Worm (Caenorhabditis elegans): ENCODE measurements around the gene srlf-1.
A peak's percentile ranks its signal among the peaks of the same experiment; 100 is the strongest.

The srlf-1 gene

DNA sequence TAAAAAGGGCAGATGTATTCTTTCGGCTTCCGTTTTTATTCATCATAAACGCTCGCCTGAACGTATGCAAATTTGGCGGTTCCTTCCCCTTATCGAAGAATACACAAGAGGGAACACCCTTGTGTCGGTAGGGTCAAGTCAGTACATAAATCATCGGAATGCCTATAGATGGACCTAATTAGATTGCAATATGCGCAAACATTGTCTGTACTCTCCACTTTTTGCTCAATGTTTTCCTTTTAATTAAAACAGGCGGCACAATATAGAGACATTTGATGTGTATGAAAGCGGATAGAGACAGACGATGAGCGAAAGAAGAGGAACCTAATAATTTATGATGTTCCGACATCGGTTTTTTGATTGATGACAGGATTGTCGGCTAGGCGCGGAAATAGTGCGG, 23.8 kb downstream of the srlf-1 start:
- TF ChIP-seq ham-2 (GFP tag; optimal IDR thresholded peaks at IDR 0.05) (peak; percentile 38), nhr-2 (tag; optimal IDR thresholded peaks at IDR 0.05) (peak; percentile 98), mab-5 (tag; optimal IDR thresholded peaks at IDR 0.05) (peak; percentile 13), tbx-8 (GFP tag; optimal IDR thresholded peaks at IDR 0.05) (no peak), pha-4 (tag; optimal IDR thresholded peaks at IDR 0.05) (peak; percentile 43), elt-1 (tag; optimal IDR thresholded peaks at IDR 0.05; ENCODE audit: borderline replicate concordance, insufficient read depth) (peak; percentile 28), mls-2 (tag; optimal IDR thresholded peaks at IDR 0.05) (peak; percentile 87), unc-62 (GFP tag; optimal IDR thresholded peaks at IDR 0.05) (peak; percentile 93), ztf-11 (tag; optimal IDR thresholded peaks at IDR 0.05) (peak; percentile 45), ceh-43 (GFP tag; optimal IDR thresholded peaks at IDR 0.05) (peak; percentile 57), M03D4.4 (tag; optimal IDR thresholded peaks at IDR 0.05) (no peak), ces-1 (GFP tag; optimal IDR thresholded peaks at IDR 0.05) (peak; percentile 67), unc-39 (tag; optimal IDR thresholded peaks at IDR 0.05) (no peak), cnd-1 (tag; optimal IDR thresholded peaks at IDR 0.05) (no peak), nhr-28 (tag; optimal IDR thresholded peaks at IDR 0.05) (no peak), bed-3 (GFP tag; optimal IDR thresholded peaks at IDR 0.05) (no peak), sptf-1 (tag; optimal IDR thresholded peaks at IDR 0.05) (peak; percentile 55)

DNA sequence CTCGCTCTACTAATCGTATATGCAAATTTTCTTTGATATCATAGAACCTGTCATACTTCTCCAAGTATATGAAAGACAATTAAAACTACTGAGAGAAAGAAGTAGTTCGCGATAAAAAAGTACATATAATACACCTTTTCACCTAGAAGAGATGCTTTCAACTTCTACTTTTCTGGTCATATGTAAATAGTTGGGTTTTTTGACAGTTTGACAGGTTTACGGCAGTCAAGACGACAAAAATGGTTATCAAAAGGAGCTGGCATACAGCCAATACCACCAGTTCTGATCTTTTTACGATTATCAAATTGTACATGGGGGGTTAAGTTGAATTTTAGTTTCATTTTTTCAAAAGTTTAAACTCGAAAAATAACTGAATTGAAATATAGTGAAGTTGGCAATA, 24.5 kb downstream of the srlf-1 start:
- TF ChIP-seq bed-3 (GFP tag; optimal IDR thresholded peaks at IDR 0.05) (no peak), pha-4 (tag; optimal IDR thresholded peaks at IDR 0.05) (no peak), ham-2 (GFP tag; optimal IDR thresholded peaks at IDR 0.05) (no peak), elt-3 (tag; optimal IDR thresholded peaks at IDR 0.05) (no peak), tbx-8 (GFP tag; optimal IDR thresholded peaks at IDR 0.05) (no peak), lsy-2 (tag; optimal IDR thresholded peaks at IDR 0.05) (no peak), blmp-1 (tag; optimal IDR thresholded peaks at IDR 0.05) (no peak), ztf-11 (tag; optimal IDR thresholded peaks at IDR 0.05) (no peak), M03D4.4 (tag; optimal IDR thresholded peaks at IDR 0.05) (no peak), sptf-1 (tag; optimal IDR thresholded peaks at IDR 0.05) (no peak)

DNA sequence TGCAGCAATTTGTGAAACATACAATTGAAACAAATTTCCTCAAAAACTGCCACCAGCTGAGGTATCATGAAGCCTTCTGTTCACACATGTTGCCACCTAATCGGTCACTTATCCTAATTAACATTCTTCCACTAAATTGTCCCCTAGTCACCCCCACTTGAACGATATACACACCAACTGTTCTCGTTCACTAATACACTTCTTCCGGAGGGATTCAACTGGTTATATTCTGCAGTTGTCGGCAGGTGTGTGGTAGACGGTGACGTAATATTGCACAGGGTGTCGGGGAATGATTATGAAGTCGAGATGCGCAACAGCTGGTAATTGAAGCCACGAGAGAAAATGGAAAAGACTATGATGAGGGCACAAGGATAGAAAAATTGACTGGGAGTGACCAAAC, 25.0 kb downstream of the srlf-1 start:
- TF ChIP-seq tbx-8 (GFP tag; optimal IDR thresholded peaks at IDR 0.05) = no peak
- TF ChIP-seq ces-1 (GFP tag; optimal IDR thresholded peaks at IDR 0.05) = peak; percentile 23
- peak; percentile 30 for TF ChIP-seq mls-2 (tag; optimal IDR thresholded peaks at IDR 0.05)
- TF ChIP-seq mep-1 (tag; optimal IDR thresholded peaks at IDR 0.05) = no peak
- no peak for TF ChIP-seq flh-1 (GFP tag; optimal IDR thresholded peaks at IDR 0.05)
- TF ChIP-seq ceh-83 (GFP tag; optimal IDR thresholded peaks at IDR 0.05) = no peak
- TF ChIP-seq M03D4.4 (tag; optimal IDR thresholded peaks at IDR 0.05) = no peak
- no peak for TF ChIP-seq snpc-4 (tag; optimal IDR thresholded peaks at IDR 0.05)
- TF ChIP-seq sem-2 (GFP tag; optimal IDR thresholded peaks at IDR 0.05) = no peak
- TF ChIP-seq unc-39 (tag; optimal IDR thresholded peaks at IDR 0.05) = no peak
- peak; percentile 98 for TF ChIP-seq lin-32 (GFP tag; optimal IDR thresholded peaks at IDR 0.05)
- no peak for TF ChIP-seq sptf-1 (tag; optimal IDR thresholded peaks at IDR 0.05)
- TF ChIP-seq hlh-1 (tag; optimal IDR thresholded peaks at IDR 0.05) = peak; percentile 96
- no peak for TF ChIP-seq elt-1 (tag; optimal IDR thresholded peaks at IDR 0.05; ENCODE audit: borderline replicate concordance, insufficient read depth)
- no peak for TF ChIP-seq ham-2 (GFP tag; optimal IDR thresholded peaks at IDR 0.05)
- TF ChIP-seq mab-5 (tag; optimal IDR thresholded peaks at IDR 0.05) = no peak
- no peak for TF ChIP-seq ceh-43 (GFP tag; optimal IDR thresholded peaks at IDR 0.05)
- no peak for TF ChIP-seq ztf-11 (tag; optimal IDR thresholded peaks at IDR 0.05)
- TF ChIP-seq bed-3 (GFP tag; optimal IDR thresholded peaks at IDR 0.05) = no peak
- no peak for TF ChIP-seq pha-4 (tag; optimal IDR thresholded peaks at IDR 0.05)
- no peak for TF ChIP-seq nhr-28 (tag; optimal IDR thresholded peaks at IDR 0.05)
- TF ChIP-seq zip-8 (tag; optimal IDR thresholded peaks at IDR 0.05) = peak; percentile 77
- no peak for TF ChIP-seq nhr-12 (tag; optimal IDR thresholded peaks at IDR 0.05)
- peak; percentile 11 for TF ChIP-seq unc-62 (GFP tag; optimal IDR thresholded peaks at IDR 0.05)
- TF ChIP-seq lsy-2 (tag; optimal IDR thresholded peaks at IDR 0.05) = no peak
- TF ChIP-seq unc-120 (tag; optimal IDR thresholded peaks at IDR 0.05; ENCODE audit: poor library complexity, severe bottlenecking) = no peak
- TF ChIP-seq blmp-1 (tag; optimal IDR thresholded peaks at IDR 0.05) = no peak
- no peak for TF ChIP-seq lin-13 (tag; optimal IDR thresholded peaks at IDR 0.05)
- no peak for TF ChIP-seq ceh-39 (tag; optimal IDR thresholded peaks at IDR 0.05)
- no peak for TF ChIP-seq nhr-237 (tag; optimal IDR thresholded peaks at IDR 0.05)
- no peak for TF ChIP-seq drap-1 (GFP tag; optimal IDR thresholded peaks at IDR 0.05)
- no peak for TF ChIP-seq elt-3 (tag; optimal IDR thresholded peaks at IDR 0.05)
- TF ChIP-seq nhr-2 (tag; optimal IDR thresholded peaks at IDR 0.05) = peak; percentile 97
- TF ChIP-seq cnd-1 (tag; optimal IDR thresholded peaks at IDR 0.05) = peak; percentile 71
- TF ChIP-seq nhr-76 (tag; optimal IDR thresholded peaks at IDR 0.05) = no peak
